Fruit fly (Drosophila melanogaster): ENCODE results near the gene Cbp80.

Cbp80 gene

dm6 chrX:4630836-4631235, 19.0 kb upstream of the Cbp80 start, which contains the start of gene Alms1b:
Gene Alms1b (minus strand): TSS chrX:4630936.
- no peak for TF ChIP-seq hth (optimal IDR thresholded peaks at IDR 0.05)

dm6 chrX:4635856-4636486, 13.8 kb upstream of the Cbp80 start, which contains the start of the genes Alms1a and pon:
Gene Alms1a (minus strand): TSS chrX:4636004.
Gene pon (plus strand): TSS chrX:4636318.
- TF ChIP-seq p53 (GFP tag; optimal IDR thresholded peaks at IDR 0.05) = no peak
- no peak for TF ChIP-seq lilli (GFP tag; optimal IDR thresholded peaks at IDR 0.05)
- TF ChIP-seq CG15269 (tag; optimal IDR thresholded peaks at IDR 0.05) = no peak
- TF ChIP-seq CG11560 (tag; IDR thresholded peaks at IDR 0.05) = no peak
- no peak for TF ChIP-seq toy (GFP tag; IDR thresholded peaks at IDR 0.05)
- TF ChIP-seq CG3281 (GFP tag; optimal IDR thresholded peaks at IDR 0.05) = no peak
- TF ChIP-seq CG17359 (tag; optimal IDR thresholded peaks at IDR 0.05) = no peak
- no peak for TF ChIP-seq CG4404 (GFP tag; IDR thresholded peaks at IDR 0.05)
- TF ChIP-seq stc (GFP tag; IDR thresholded peaks at IDR 0.05) = no peak
- TF ChIP-seq az2 (GFP tag; optimal IDR thresholded peaks at IDR 0.05) = no peak
- no peak for TF ChIP-seq CG1233 (GFP tag; optimal IDR thresholded peaks at IDR 0.05)
- TF ChIP-seq CG11504 (tag; optimal IDR thresholded peaks at IDR 0.05) = no peak
- peak; percentile 66 for TF ChIP-seq hbn (GFP tag; IDR thresholded peaks at IDR 0.05; ENCODE audit: partially characterized antibody)
- TF ChIP-seq seq (GFP tag; IDR thresholded peaks at IDR 0.05) = no peak
- TF ChIP-seq gt (GFP tag; IDR thresholded peaks at IDR 0.05) = no peak
- peak; percentile 51; the same call in 1 of the 3 replicates for TF ChIP-seq knrl (GFP tag; IDR thresholded peaks at IDR 0.05; ENCODE audit: partially characterized antibody)
- TF ChIP-seq Mad (GFP tag; optimal IDR thresholded peaks at IDR 0.05) = no peak
- no peak for TF ChIP-seq CoRest (tag; optimal IDR thresholded peaks at IDR 0.05)
- TF ChIP-seq Hr39 (optimal IDR thresholded peaks at IDR 0.05) = no peak
- TF ChIP-seq CG7357 (GFP tag; IDR thresholded peaks at IDR 0.05) = no peak
- TF ChIP-seq mirr (GFP tag; optimal IDR thresholded peaks at IDR 0.05) = no peak
- no peak for TF ChIP-seq gsb-n (tag; optimal IDR thresholded peaks at IDR 0.05)
- no peak for TF ChIP-seq CG15011 (GFP tag; optimal IDR thresholded peaks at IDR 0.05)
- peak; percentile 71 for TF ChIP-seq Dp (GFP tag; optimal IDR thresholded peaks at IDR 0.05)
- TF ChIP-seq eyg (GFP tag; optimal IDR thresholded peaks at IDR 0.05) = no peak
- TF ChIP-seq CG6683 (GFP tag; optimal IDR thresholded peaks at IDR 0.05) = no peak
- TF ChIP-seq lola (GFP tag; optimal IDR thresholded peaks at IDR 0.05) = no peak
- TF ChIP-seq chm (GFP tag; IDR thresholded peaks at IDR 0.05) = no peak
- peak; percentile 33 for TF ChIP-seq Nf-YC (tag; optimal IDR thresholded peaks at IDR 0.05)
- TF ChIP-seq CG15601 (tag; optimal IDR thresholded peaks at IDR 0.05) = no peak
- TF ChIP-seq CG10147 (GFP tag; optimal IDR thresholded peaks at IDR 0.05) = no peak
- no peak for TF ChIP-seq CG3407 (GFP tag; optimal IDR thresholded peaks at IDR 0.05)
- no peak for TF ChIP-seq CG18764 (GFP tag; optimal IDR thresholded peaks at IDR 0.05)
- TF ChIP-seq CG10959 (GFP tag; IDR thresholded peaks at IDR 0.05) = no peak
- peak; percentile 38; the same call in 1 of the 2 replicates for TF ChIP-seq CG2129 (GFP tag; IDR thresholded peaks at IDR 0.05; ENCODE audit: partially characterized antibody)
- TF ChIP-seq twi (tag; optimal IDR thresholded peaks at IDR 0.05) = no peak
- no peak for TF ChIP-seq slp2 (GFP tag; optimal IDR thresholded peaks at IDR 0.05)
- TF ChIP-seq hkb (optimal IDR thresholded peaks at IDR 0.05) = no peak
- no peak for TF ChIP-seq hkb (GFP tag; IDR thresholded peaks at IDR 0.05)
- TF ChIP-seq gcm2 (GFP tag; optimal IDR thresholded peaks at IDR 0.05) = no peak
- no peak for TF ChIP-seq CG6175 (GFP tag; IDR thresholded peaks at IDR 0.05)
- no peak for TF ChIP-seq CG12236 (GFP tag; optimal IDR thresholded peaks at IDR 0.05)
- TF ChIP-seq GATAe (GFP tag; conservative IDR thresholded peaks at IDR 0.05) = no peak
- no peak for TF ChIP-seq CG4617 (GFP tag; optimal IDR thresholded peaks at IDR 0.05; ENCODE audit: borderline replicate concordance)
- TF ChIP-seq ara (GFP tag; IDR thresholded peaks at IDR 0.05) = no peak
- peak; percentile 82 for TF ChIP-seq sna (GFP tag; IDR thresholded peaks at IDR 0.05; ENCODE audit: partially characterized antibody)
- TF ChIP-seq crp (GFP tag; optimal IDR thresholded peaks at IDR 0.05) = no peak
- TF ChIP-seq Dbx (GFP tag; IDR thresholded peaks at IDR 0.05) = no peak
